Fruit fly (Drosophila melanogaster): ENCODE measurements around the gene CG3630.

DNA sequence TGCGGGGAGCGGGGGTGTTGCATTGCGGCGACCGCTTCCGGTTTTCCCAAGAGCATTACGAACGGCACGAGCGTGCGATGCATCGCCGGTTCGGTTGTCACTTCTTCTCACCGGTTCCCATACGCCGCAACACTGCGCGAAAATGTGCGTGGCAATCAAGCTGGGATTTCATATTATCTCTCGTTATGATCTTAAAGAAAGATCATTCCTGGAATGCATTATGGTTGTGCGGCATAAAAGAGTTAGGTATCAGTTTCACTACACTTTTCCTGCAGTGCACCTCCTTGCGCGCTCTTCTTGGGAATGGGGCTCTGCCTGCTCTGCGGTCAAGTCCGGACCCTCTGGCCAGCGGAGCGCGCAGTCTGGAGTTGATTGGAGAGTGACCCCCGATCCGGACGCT, 4.1 kb downstream of the CG3630 start:
- no peak for TF ChIP-seq CG8478 (optimal IDR thresholded peaks at IDR 0.05)
- TF ChIP-seq CTCF (optimal IDR thresholded peaks at IDR 0.05): no peak
